Worm (Caenorhabditis elegans) whole organism, late embryonic: Measurements from ENCODE around the gene rpb-8.

Experiments
- ama-1 ChIP-seq: fragments of 150-350 bp; optimal IDR thresholded peaks from 2 replicates; lab custom pipeline; 2014
- ceh-22 ChIP-seq: sonication (generic microtip); optimal IDR thresholded peaks from 2 replicates; lab custom pipeline; 2017; ENCODE audit warnings: missing biosample characterization, missing genetic modification characterization
- fkh-10 ChIP-seq: fragments of 150-350 bp; optimal IDR thresholded peaks from 2 replicates; lab custom pipeline; 2014; ENCODE audit warnings: missing biosample characterization, missing genetic modification reagents, missing genetic modification characterization
- mec-3 ChIP-seq: sonication (generic microtip); optimal IDR thresholded peaks from 2 replicates; lab custom pipeline; 2016; ENCODE audit warnings: borderline replicate concordance, missing genetic modification characterization, missing compliant biosample characterization
- nfya-1 ChIP-seq: sonication (generic microtip); optimal IDR thresholded peaks from 2 replicates; lab custom pipeline; 2017; ENCODE audit warnings: missing genetic modification characterization, mild to moderate bottlenecking, missing compliant biosample characterization, antibody characterized with exemption, moderate library complexity
- npax-4 ChIP-seq: sonication (generic microtip); optimal IDR thresholded peaks from 2 replicates; lab custom pipeline; 2016; ENCODE audit warnings: missing genetic modification characterization, missing compliant biosample characterization
- pha-4 ChIP-seq: fragments of 150-350 bp; optimal IDR thresholded peaks from 2 replicates; lab custom pipeline; 2018; ENCODE audit warnings: missing biosample characterization, missing genetic modification reagents, missing genetic modification characterization
- sox-4 ChIP-seq: sonication (generic microtip); optimal IDR thresholded peaks from 2 replicates; lab custom pipeline; 2017; ENCODE audit warnings: mild to moderate bottlenecking, missing genetic modification characterization, inconsistent platforms, missing compliant biosample characterization
- tbx-2 ChIP-seq: sonication (generic microtip); optimal IDR thresholded peaks from 2 replicates; lab custom pipeline; 2016; ENCODE audit warnings: missing genetic modification characterization, missing compliant biosample characterization

DNA sequence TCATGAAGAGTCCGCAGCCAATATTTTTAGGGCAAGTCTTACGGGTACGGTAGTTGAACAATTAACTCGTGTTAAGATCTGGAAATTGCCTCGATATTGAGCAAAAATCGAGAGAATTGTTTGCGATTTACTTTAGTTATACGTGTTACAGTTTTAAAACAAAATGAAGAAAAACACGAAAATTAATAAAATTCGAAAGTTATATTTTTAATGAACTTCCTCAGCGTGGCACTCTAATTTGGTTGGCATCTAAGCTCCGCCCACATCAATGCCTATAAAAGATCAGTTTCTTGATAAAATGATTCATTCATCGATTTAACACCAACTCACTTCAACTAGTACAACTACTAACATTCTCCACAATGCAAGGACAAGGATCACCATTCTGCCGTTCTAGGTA lies 47.3 kb downstream of the rpb-8 start, which contains the start of gene gipc-1:
- TF ChIP-seq ama-1 (lab: Kevin White, UChicago) (no peak), fkh-10 (GFP tag; lab: Kevin White, UChicago) (no peak), nfya-1 (tag; lab: Kevin White, UChicago) (no peak), ceh-22 (tag; lab: Kevin White, UChicago) (no peak), mec-3 (tag; lab: Kevin White, UChicago) (no peak), npax-4 (tag; lab: Kevin White, UChicago) (no peak), tbx-2 (tag; lab: Kevin White, UChicago) (no peak), sox-4 (tag; lab: Kevin White, UChicago) (no peak), pha-4 (tag; lab: Kevin White, UChicago) (no peak)
